Worm (Caenorhabditis elegans): Measurements from ENCODE around the gene avr-15.

- TF ChIP-seq nhr-28 (tag; optimal IDR thresholded peaks at IDR 0.05), result no peak
- TF ChIP-seq elt-3 (tag; optimal IDR thresholded peaks at IDR 0.05), result no peak
- TF ChIP-seq nhr-237 (tag; optimal IDR thresholded peaks at IDR 0.05), result no peak
- TF ChIP-seq ztf-11 (tag; optimal IDR thresholded peaks at IDR 0.05), result no peak
- no peak for TF ChIP-seq ceh-39 (tag; optimal IDR thresholded peaks at IDR 0.05)
- TF ChIP-seq ces-1 (GFP tag; optimal IDR thresholded peaks at IDR 0.05), result no peak
- TF ChIP-seq M03D4.4 (tag; optimal IDR thresholded peaks at IDR 0.05), result no peak
- TF ChIP-seq pha-4 (tag; optimal IDR thresholded peaks at IDR 0.05), result no peak
These were observed 39.5 kb downstream of the avr-15 start for ce11 chrV:13472062-13472461.

All from whole organism, mixed stage, embryonic.